Worm (Caenorhabditis elegans) whole organism, mixed stage, embryonic: Measurements from ENCODE around the gene fbxb-117.

ENCODE experiments used
- M03D4.4 ChIP-seq: sonication (generic microtip); optimal IDR thresholded peaks from 2 replicates; lab custom pipeline; 2017; ENCODE audit warnings: mild to moderate bottlenecking, missing genetic modification characterization, missing compliant biosample characterization
- bed-3 ChIP-seq: fragments of 200-800 bp; sonication (Bioruptor generic); optimal IDR thresholded peaks from 3 replicates; lab custom pipeline; 2018; ENCODE audit warnings: mild to moderate bottlenecking, missing genetic modification characterization, moderate library complexity, missing compliant biosample characterization
- blmp-1 ChIP-seq: fragments of 150-350 bp; optimal IDR thresholded peaks from 2 replicates; lab custom pipeline; 2014; ENCODE audit warnings: missing biosample characterization, missing genetic modification characterization
- ceh-39 ChIP-seq: fragments of 150-350 bp; optimal IDR thresholded peaks from 2 replicates; lab custom pipeline; 2014; ENCODE audit warnings: missing biosample characterization, missing genetic modification characterization
- ceh-43 ChIP-seq: fragments of 200-800 bp; sonication (Bioruptor generic); optimal IDR thresholded peaks from 2 replicates; lab custom pipeline; 2018; ENCODE audit warnings: mild to moderate bottlenecking, missing genetic modification characterization, moderate library complexity, missing compliant biosample characterization
- ceh-83 ChIP-seq: fragments of 200-800 bp; sonication (Bioruptor generic); optimal IDR thresholded peaks from 2 replicates; lab custom pipeline; 2018; ENCODE audit warnings: mild to moderate bottlenecking, missing genetic modification characterization, missing compliant biosample characterization
- cnd-1 ChIP-seq: fragments of 200-800 bp; sonication (Bioruptor generic); optimal IDR thresholded peaks from 2 replicates; lab custom pipeline; 2018; ENCODE audit warnings: mild to moderate bottlenecking, missing genetic modification characterization, missing compliant biosample characterization
- drap-1 ChIP-seq: fragments of 200-800 bp; sonication (Bioruptor generic); optimal IDR thresholded peaks from 3 replicates; lab custom pipeline; 2018; ENCODE audit warnings: mild to moderate bottlenecking, missing genetic modification characterization, missing compliant biosample characterization
- elt-1 ChIP-seq: sonication (generic microtip); optimal IDR thresholded peaks from 2 replicates; lab custom pipeline; 2017; ENCODE audit warnings: missing genetic modification characterization, mild to moderate bottlenecking, missing compliant biosample characterization, antibody characterized with exemption, moderate library complexity, borderline replicate concordance; ENCODE audit not compliant: insufficient read depth
- flh-1 ChIP-seq: fragments of 200-800 bp; sonication (Bioruptor generic); optimal IDR thresholded peaks from 2 replicates; lab custom pipeline; 2018; ENCODE audit warnings: mild to moderate bottlenecking, missing genetic modification characterization, moderate library complexity, missing compliant biosample characterization
- ham-2 ChIP-seq: fragments of 200-800 bp; sonication (Bioruptor generic); optimal IDR thresholded peaks from 2 replicates; lab custom pipeline; 2018; ENCODE audit warnings: mild to moderate bottlenecking, missing genetic modification characterization, missing compliant biosample characterization
- hlh-1 ChIP-seq: fragments of 150-350 bp; optimal IDR thresholded peaks from 2 replicates; lab custom pipeline; 2014; ENCODE audit warnings: missing biosample characterization, missing genetic modification reagents, missing genetic modification characterization
- lin-13 ChIP-seq: fragments of 150-350 bp; optimal IDR thresholded peaks from 2 replicates; lab custom pipeline; 2014; ENCODE audit warnings: missing biosample characterization, missing genetic modification characterization
- lin-32 ChIP-seq: fragments of 200-800 bp; sonication (Bioruptor generic); optimal IDR thresholded peaks from 2 replicates; lab custom pipeline; 2018; ENCODE audit warnings: mild to moderate bottlenecking, missing genetic modification characterization, missing compliant biosample characterization
- lsy-2 ChIP-seq: fragments of 150-350 bp; optimal IDR thresholded peaks from 2 replicates; lab custom pipeline; 2014; ENCODE audit warnings: missing biosample characterization, missing genetic modification characterization
- mab-5 ChIP-seq: fragments of 150-350 bp; optimal IDR thresholded peaks from 2 replicates; lab custom pipeline; 2014; ENCODE audit warnings: missing biosample characterization, missing genetic modification characterization
- mls-2 ChIP-seq: sonication (generic microtip); optimal IDR thresholded peaks from 2 replicates; lab custom pipeline; 2016; ENCODE audit warnings: mild to moderate bottlenecking, missing genetic modification characterization, moderate library complexity, missing compliant biosample characterization
- nhr-12 ChIP-seq: fragments of 150-350 bp; optimal IDR thresholded peaks from 2 replicates; lab custom pipeline; 2014; ENCODE audit warnings: missing biosample characterization, missing genetic modification characterization
- nhr-2 ChIP-seq: fragments of 150-350 bp; optimal IDR thresholded peaks from 2 replicates; lab custom pipeline; 2014; ENCODE audit warnings: missing biosample characterization, missing genetic modification characterization
- nhr-28 ChIP-seq: fragments of 150-350 bp; optimal IDR thresholded peaks from 2 replicates; lab custom pipeline; 2014; ENCODE audit warnings: missing biosample characterization, missing genetic modification characterization
- nhr-76 ChIP-seq: sonication (generic microtip); optimal IDR thresholded peaks from 2 replicates; lab custom pipeline; 2017; ENCODE audit warnings: missing biosample characterization, missing genetic modification characterization
- pha-4 ChIP-seq: fragments of 150-350 bp; optimal IDR thresholded peaks from 2 replicates; lab custom pipeline; 2018; ENCODE audit warnings: missing biosample characterization, missing genetic modification reagents, missing genetic modification characterization
- sem-2 ChIP-seq: fragments of 200-800 bp; sonication (Bioruptor generic); optimal IDR thresholded peaks from 2 replicates; lab custom pipeline; 2018; ENCODE audit warnings: mild to moderate bottlenecking, missing genetic modification characterization, missing compliant biosample characterization
- sptf-1 ChIP-seq: sonication (generic microtip); optimal IDR thresholded peaks from 2 replicates; lab custom pipeline; 2017; ENCODE audit warnings: mild to moderate bottlenecking, missing genetic modification characterization, moderate library complexity, missing compliant biosample characterization
- tbx-8 ChIP-seq: fragments of 200-800 bp; sonication (Bioruptor generic); optimal IDR thresholded peaks from 2 replicates; lab custom pipeline; 2018; ENCODE audit warnings: mild to moderate bottlenecking, missing genetic modification characterization, moderate library complexity, missing compliant biosample characterization
- unc-120 ChIP-seq: sonication (generic microtip); optimal IDR thresholded peaks from 2 replicates; lab custom pipeline; 2017; ENCODE audit warnings: missing genetic modification characterization, missing compliant biosample characterization; ENCODE audit not compliant: poor library complexity, severe bottlenecking
- unc-39 ChIP-seq: fragments of 150-350 bp; optimal IDR thresholded peaks from 2 replicates; lab custom pipeline; 2014; ENCODE audit warnings: missing biosample characterization, missing genetic modification characterization
- zip-8 ChIP-seq: fragments of 150-350 bp; optimal IDR thresholded peaks from 2 replicates; lab custom pipeline; 2014; ENCODE audit warnings: missing biosample characterization, missing genetic modification characterization

fbxb-117 gene

DNA sequence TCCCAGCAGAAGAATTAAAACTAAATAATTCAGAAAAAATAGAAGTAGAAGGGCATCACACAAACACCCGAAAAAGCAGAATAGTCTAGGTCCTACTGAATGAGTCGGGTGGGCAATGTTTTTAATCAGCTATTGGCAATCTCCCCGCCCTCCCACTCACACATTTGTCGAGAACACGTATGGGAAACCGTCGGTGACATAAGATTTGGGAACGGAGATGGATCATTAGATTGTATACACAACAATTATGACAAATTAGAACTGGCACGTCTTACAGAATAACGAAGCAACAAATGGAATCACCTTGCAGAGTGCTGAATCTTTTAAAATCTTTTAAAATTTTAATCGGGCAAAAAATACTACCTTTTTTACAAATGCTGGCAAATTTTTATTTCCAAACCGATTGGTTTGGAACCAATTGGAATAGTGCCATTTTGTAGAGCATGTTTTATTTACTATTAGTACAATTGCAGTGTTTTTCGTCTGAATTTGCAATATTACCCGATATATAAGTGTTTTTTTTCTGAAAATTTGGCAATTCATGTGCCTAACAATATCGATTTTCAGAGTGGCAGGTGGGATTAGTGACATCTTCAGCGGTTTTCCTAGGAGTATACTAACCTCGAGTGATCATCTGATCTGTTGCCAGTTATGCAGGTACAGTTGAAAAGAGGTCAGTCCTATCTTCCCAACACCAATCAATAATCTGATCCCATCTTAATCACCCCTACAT is 5.8 kb downstream of the fbxb-117 start, which contains the start of the genes F55C9.3 and fbxb-57:
F55C9.3 (minus strand) TSS at position 101 of the 733 bp plus-strand sequence.
fbxb-57 (plus strand) TSS at position 683 of the 733 bp plus-strand sequence.
- TF ChIP-seq ceh-83 (GFP tag; lab: Kevin White, UChicago) (no peak), elt-1 (tag; lab: Kevin White, UChicago) (peak; percentile 69)
- TF ChIP-seq, all 35 proteins: peak for 1

DNA sequence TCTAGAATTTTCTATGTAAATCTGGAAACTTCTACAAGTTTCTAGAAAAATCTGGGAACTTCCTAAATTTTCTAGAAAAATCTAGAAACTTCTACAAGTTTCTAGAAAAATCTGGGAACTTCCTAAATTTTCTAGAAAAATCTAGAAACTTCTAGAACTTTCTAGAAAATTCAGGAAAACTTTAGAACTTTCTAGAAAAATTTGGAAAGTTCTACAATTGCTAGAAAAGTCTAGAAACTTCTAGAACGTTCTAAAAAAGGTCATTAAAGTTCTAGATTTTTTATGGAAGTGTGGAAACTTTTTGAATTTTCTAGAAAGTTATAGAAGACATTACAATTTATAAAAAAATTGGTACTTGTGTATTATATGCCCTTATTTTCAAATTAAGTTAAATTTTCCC is 10.6 kb downstream of the fbxb-117 start, which contains the start of gene F55C9.5:
F55C9.5 (minus strand) TSS at position 101 of the 400 bp plus-strand sequence.
- TF ChIP-seq unc-120 (tag; lab: Kevin White, UChicago), result no peak
- TF ChIP-seq cnd-1 (tag; lab: Kevin White, UChicago), result no peak
- no peak for TF ChIP-seq flh-1 (GFP tag; lab: Kevin White, UChicago)
- TF ChIP-seq nhr-2 (tag; lab: Kevin White, UChicago), result no peak
- no peak for TF ChIP-seq nhr-28 (tag; lab: Kevin White, UChicago)

DNA sequence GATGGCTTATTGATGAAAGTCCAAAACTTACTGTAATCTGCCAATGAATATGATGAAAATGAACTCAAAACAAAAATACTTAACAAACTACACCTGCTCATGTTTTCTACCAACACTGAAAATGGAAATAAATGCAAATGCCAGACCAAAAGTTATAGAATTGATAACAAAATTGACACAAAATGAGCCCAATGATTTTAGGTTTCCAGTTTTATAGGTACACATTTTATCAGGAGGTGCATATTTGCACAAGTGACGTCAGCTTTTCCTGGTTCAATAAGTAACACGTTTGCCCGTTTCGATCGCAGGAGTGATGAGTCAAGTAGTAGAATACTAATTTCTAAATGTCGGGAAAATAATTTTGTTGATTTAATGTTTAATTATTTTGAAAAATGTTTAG is 14.3 kb downstream of the fbxb-117 start, which contains the start of gene F55C9.6:
F55C9.6 (minus strand) TSS at position 101 of the 400 bp plus-strand sequence.
- TF ChIP-seq nhr-76 (tag; lab: Kevin White, UChicago), result no peak
- no peak for TF ChIP-seq nhr-2 (tag; lab: Kevin White, UChicago)
- TF ChIP-seq ham-2 (GFP tag; lab: Kevin White, UChicago), result no peak
- no peak for TF ChIP-seq hlh-1
- TF ChIP-seq nhr-12 (tag; lab: Kevin White, UChicago), result no peak
- no peak for TF ChIP-seq sptf-1
- TF ChIP-seq, all 35 proteins: peak for 0

DNA sequence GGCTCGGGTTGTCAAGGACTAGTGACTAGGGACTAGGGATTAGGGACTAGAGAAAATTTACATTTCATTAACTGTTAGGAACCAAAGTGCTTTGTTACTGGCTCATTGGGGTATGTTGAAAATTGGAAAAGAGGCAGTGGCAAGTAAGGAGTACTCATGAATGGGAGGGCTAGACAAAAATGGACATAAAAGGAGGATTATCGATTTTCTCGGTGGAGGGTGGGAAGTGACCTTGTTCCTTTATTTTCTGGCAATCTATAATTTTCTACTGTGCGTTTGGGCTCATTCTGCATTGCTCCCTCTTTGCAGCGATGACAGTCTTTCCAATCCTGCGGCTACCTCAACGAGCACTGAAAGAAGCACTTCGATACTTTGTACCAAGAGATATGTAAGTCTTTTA is 15.1 kb downstream of the fbxb-117 start, which contains the start of gene fbxb-60:
fbxb-60 (plus strand) TSS at position 301 of the 400 bp plus-strand sequence.
- TF ChIP-seq zip-8, result no peak
- no peak for TF ChIP-seq lin-13 (tag; lab: Kevin White, UChicago)
- no peak for TF ChIP-seq lsy-2 (tag; lab: Kevin White, UChicago)
- TF ChIP-seq nhr-2 (tag; lab: Kevin White, UChicago), result no peak
- no peak for TF ChIP-seq M03D4.4 (tag; lab: Kevin White, UChicago)
- TF ChIP-seq ceh-83 (GFP tag; lab: Kevin White, UChicago), result no peak
- TF ChIP-seq flh-1 (GFP tag; lab: Kevin White, UChicago), result no peak
- TF ChIP-seq mls-2, result no peak
- no peak for TF ChIP-seq unc-39 (tag; lab: Kevin White, UChicago)
- no peak for TF ChIP-seq ham-2 (GFP tag; lab: Kevin White, UChicago)
- no peak for TF ChIP-seq pha-4 (tag; lab: Kevin White, UChicago)
- no peak for TF ChIP-seq hlh-1
- no peak for TF ChIP-seq tbx-8 (GFP tag; lab: Kevin White, UChicago)
- no peak for TF ChIP-seq nhr-76 (tag; lab: Kevin White, UChicago)
- no peak for TF ChIP-seq blmp-1
- no peak for TF ChIP-seq sem-2 (GFP tag; lab: Kevin White, UChicago)
- TF ChIP-seq bed-3 (GFP tag; lab: Kevin White, UChicago), result no peak
- no peak for TF ChIP-seq lin-32 (GFP tag; lab: Kevin White, UChicago)

DNA sequence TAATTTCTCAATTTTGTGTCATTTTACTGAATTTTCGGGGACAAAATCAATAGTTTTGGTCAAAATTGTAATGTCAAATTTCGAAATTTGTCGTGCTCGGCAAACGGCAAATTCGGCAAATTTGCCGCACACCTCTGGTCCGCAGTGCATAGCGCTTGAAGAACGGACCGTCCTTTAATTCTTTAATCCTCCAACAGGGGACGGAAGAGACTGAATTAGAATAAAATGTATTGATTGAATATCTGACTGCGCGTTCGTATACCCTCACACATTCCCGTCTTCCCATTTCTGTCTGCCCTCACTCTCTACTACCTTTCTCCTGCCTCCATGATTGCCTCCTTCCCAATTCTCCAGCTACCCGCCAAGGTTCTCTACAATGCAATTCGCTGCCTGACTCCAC is 16.8 kb downstream of the fbxb-117 start, which contains the start of gene F55C9.14:
F55C9.14 (plus strand) TSS at position 301 of the 400 bp plus-strand sequence.
- TF ChIP-seq unc-120 (tag; lab: Kevin White, UChicago) (no peak), drap-1 (GFP tag; lab: Kevin White, UChicago) (no peak), lin-13 (tag; lab: Kevin White, UChicago) (no peak), elt-1 (tag; lab: Kevin White, UChicago) (no peak), nhr-2 (tag; lab: Kevin White, UChicago) (no peak), unc-39 (tag; lab: Kevin White, UChicago) (no peak), M03D4.4 (tag; lab: Kevin White, UChicago) (no peak), ceh-43 (GFP tag; lab: Kevin White, UChicago) (no peak), mab-5 (tag; lab: Kevin White, UChicago) (no peak), ceh-39 (tag; lab: Kevin White, UChicago) (no peak)
